Worm (Caenorhabditis elegans) whole organism, midembryonic: ENCODE measurements around the gene W09D6.5.

Source experiments
- cog-1 ChIP-seq: sonication (generic microtip); optimal IDR thresholded peaks from 2 replicates; lab custom pipeline; 2016; ENCODE audit warnings: missing genetic modification characterization, missing compliant biosample characterization
- klf-2 ChIP-seq: fragments of 200-800 bp; sonication (Bioruptor generic); conservative IDR thresholded peaks from 2 replicates; pipeline ENCODE4 v1.3.6; 2022; ENCODE audit warnings: missing genetic modification reagents, missing genetic modification characterization, missing compliant biosample characterization
- med-1 ChIP-seq: sonication (generic microtip); optimal IDR thresholded peaks from 2 replicates; lab custom pipeline; 2017; ENCODE audit warnings: missing genetic modification characterization, mild to moderate bottlenecking, missing compliant biosample characterization, antibody characterized with exemption, missing genetic modification reagents; ENCODE audit not compliant: insufficient read depth
- tab-1 ChIP-seq: fragments of 200-800 bp; sonication (Bioruptor generic); IDR thresholded peaks from 2 replicates; pipeline ENCODE4 v1.3.6; 2022; ENCODE audit warnings: missing genetic modification characterization, missing compliant biosample characterization
- ztf-23 ChIP-seq: fragments of 200-800 bp; sonication (Bioruptor generic); IDR thresholded peaks from 2 replicates; pipeline ENCODE4 v1.3.6; 2022; ENCODE audit warnings: missing genetic modification reagents, missing genetic modification characterization, missing compliant biosample characterization
- ztf-29 ChIP-seq: fragments of 200-800 bp; sonication (Bioruptor generic); IDR thresholded peaks from 2 replicates; pipeline ENCODE4 v1.3.6; 2022; ENCODE audit warnings: missing genetic modification reagents, missing genetic modification characterization, missing compliant biosample characterization

DNA sequence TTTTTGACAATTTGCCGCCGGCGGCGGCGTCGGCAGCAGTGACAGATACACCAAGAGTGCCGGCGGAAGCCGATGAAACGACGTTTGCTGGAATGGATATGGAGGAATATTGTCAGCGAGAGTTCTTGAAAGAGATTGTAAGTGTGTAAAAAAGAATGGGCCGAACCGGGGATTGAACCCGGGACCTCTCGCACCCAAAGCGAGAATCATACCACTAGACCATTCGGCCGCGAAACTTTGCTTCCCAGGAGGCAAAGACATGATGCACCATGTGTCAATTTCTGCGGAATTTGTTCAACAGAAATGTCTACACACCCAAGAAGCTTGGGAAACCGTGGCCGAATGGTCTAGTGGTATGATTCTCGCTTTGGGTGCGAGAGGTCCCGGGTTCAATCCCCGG lies 21.6 kb upstream of the W09D6.5 start:
- no peak for TF ChIP-seq med-1 (GFP tag; lab: Kevin White, UChicago)
- TF ChIP-seq ztf-29 (GFP tag; lab: Robert Waterston, UW): 0 out of 2 replicates have a peak, but pooled peaks have one; percentile 15
- TF ChIP-seq tab-1 (GFP tag; lab: Robert Waterston, UW): peak; percentile 58
- no peak; the same call in 1 of the 2 replicates for TF ChIP-seq klf-2 (GFP tag; lab: Robert Waterston, UW)
- TF ChIP-seq cog-1: peak; percentile 17
- TF ChIP-seq ztf-23 (GFP tag; lab: Robert Waterston, UW): peak; percentile 81
